Fruit fly (Drosophila melanogaster) whole organism, embryonic: ENCODE measurements around the gene CG31921.
A peak's percentile ranks its signal among the peaks of the same experiment; 100 is the strongest.

Source experiments
- Atf-2 ChIP-seq: fragments of 200-800 bp; sonication (Bioruptor generic); optimal IDR thresholded peaks from 2 replicates; lab custom pipeline; 2016; ENCODE audit warnings: missing biosample characterization, missing genetic modification characterization
- Atf6 ChIP-seq: fragments of 200-800 bp; sonication (Bioruptor generic); IDR thresholded peaks from 2 replicates; pipeline ENCODE4 v1.3.6; 2022; ENCODE audit warnings: missing biosample characterization, missing genetic modification characterization
- Bgb ChIP-seq: fragments of 200-800 bp; sonication (Bioruptor generic); IDR thresholded peaks from 2 replicates; pipeline ENCODE4 v1.3.6; 2022; ENCODE audit warnings: missing biosample characterization, missing genetic modification characterization; ENCODE audit not compliant: partially characterized antibody
- CG10321 ChIP-seq: fragments of 200-800 bp; sonication (Bioruptor generic); IDR thresholded peaks from 2 replicates; pipeline ENCODE4 v1.3.6; 2022; ENCODE audit warnings: missing biosample characterization, missing genetic modification characterization
- CG10979 ChIP-seq: fragments of 200-800 bp; sonication (Bioruptor generic); optimal IDR thresholded peaks from 2 replicates; lab custom pipeline; 2018; ENCODE audit warnings: missing biosample characterization, mild to moderate bottlenecking, missing genetic modification characterization, moderate library complexity
- CG11247 ChIP-seq: fragments of 200-800 bp; sonication (Bioruptor generic); IDR thresholded peaks from 2 replicates; pipeline ENCODE4 v1.3.6; 2022; ENCODE audit warnings: missing biosample characterization, missing genetic modification characterization
- CG11696 ChIP-seq: fragments of 200-800 bp; sonication (Bioruptor generic); IDR thresholded peaks from 2 replicates; pipeline ENCODE4 v1.3.6; 2022; ENCODE audit warnings: missing biosample characterization, missing genetic modification characterization
- CG12104 ChIP-seq: fragments of 200-800 bp; sonication (Bioruptor generic); optimal IDR thresholded peaks from 3 replicates; lab custom pipeline; 2016; ENCODE audit warnings: missing biosample characterization, missing genetic modification characterization
- CG1647 ChIP-seq: fragments of 200-800 bp; sonication (Bioruptor generic); optimal IDR thresholded peaks from 3 replicates; lab custom pipeline; 2016; ENCODE audit warnings: missing biosample characterization, missing genetic modification characterization
- CG17568 ChIP-seq: fragments of 200-800 bp; sonication (Bioruptor generic); optimal IDR thresholded peaks from 2 replicates; lab custom pipeline; 2018; ENCODE audit warnings: missing biosample characterization, mild to moderate bottlenecking, missing genetic modification characterization, moderate library complexity
- CG17802 ChIP-seq: fragments of 200-800 bp; sonication (Bioruptor generic); optimal IDR thresholded peaks from 2 replicates; lab custom pipeline; 2018; ENCODE audit warnings: missing biosample characterization, mild to moderate bottlenecking, missing genetic modification characterization, moderate library complexity
- CG18262 ChIP-seq: fragments of 200-800 bp; optimal IDR thresholded peaks from 3 replicates; lab custom pipeline; 2019; ENCODE audit warnings: missing biosample characterization, mild to moderate bottlenecking, missing genetic modification characterization, moderate library complexity
- CG2199 ChIP-seq: fragments of 200-800 bp; sonication (Bioruptor generic); IDR thresholded peaks from 3 replicates; pipeline ENCODE4 v1.3.6; 2022; ENCODE audit warnings: missing biosample characterization, missing genetic modification characterization
- CG2202 ChIP-seq: fragments of 200-800 bp; sonication (Bioruptor generic); optimal IDR thresholded peaks from 2 replicates; lab custom pipeline; 2018; ENCODE audit warnings: missing biosample characterization, mild to moderate bottlenecking, missing genetic modification characterization
- CG30020 ChIP-seq: fragments of 200-800 bp; optimal IDR thresholded peaks from 2 replicates; lab custom pipeline; 2019; ENCODE audit warnings: missing biosample characterization, mild to moderate bottlenecking, missing genetic modification characterization, moderate library complexity
- CG30403 ChIP-seq: fragments of 200-800 bp; sonication (Bioruptor generic); optimal IDR thresholded peaks from 3 replicates; lab custom pipeline; 2016; ENCODE audit warnings: missing biosample characterization, missing genetic modification characterization
- CG34422 ChIP-seq: fragments of 200-800 bp; sonication (Bioruptor generic); IDR thresholded peaks from 3 replicates; pipeline ENCODE4 v1.3.6; 2022; ENCODE audit warnings: missing biosample characterization, missing genetic modification characterization
- CG3838 ChIP-seq: fragments of 200-800 bp; sonication (Bioruptor generic); optimal IDR thresholded peaks from 3 replicates; lab custom pipeline; 2016; ENCODE audit warnings: missing biosample characterization, missing genetic modification characterization
- CG4404 ChIP-seq: fragments of 200-800 bp; sonication (Bioruptor generic); IDR thresholded peaks from 2 replicates; pipeline ENCODE4 v1.3.6; 2022; ENCODE audit warnings: missing biosample characterization, missing genetic modification characterization
- CG4854 ChIP-seq: fragments of 200-800 bp; sonication (Bioruptor generic); optimal IDR thresholded peaks from 2 replicates; lab custom pipeline; 2016; ENCODE audit warnings: missing biosample characterization, missing genetic modification characterization, inconsistent platforms
- CG5245 ChIP-seq: fragments of 200-800 bp; sonication (Bioruptor generic); optimal IDR thresholded peaks from 3 replicates; lab custom pipeline; 2016; ENCODE audit warnings: missing biosample characterization, missing genetic modification characterization
- Dip2 ChIP-seq: fragments of 200-800 bp; sonication (Bioruptor generic); IDR thresholded peaks from 2 replicates; pipeline ENCODE4 v1.3.6; 2022; ENCODE audit warnings: missing biosample characterization, missing genetic modification characterization
- Dref ChIP-seq: fragments of 200-800 bp; sonication (Bioruptor generic); IDR thresholded peaks from 2 replicates; pipeline ENCODE4 v1.3.6; 2022; ENCODE audit warnings: missing biosample characterization, missing genetic modification characterization
- E2f2 ChIP-seq: fragments of 200-800 bp; sonication (Bioruptor generic); IDR thresholded peaks from 2 replicates; pipeline ENCODE4 v1.3.6; 2022; ENCODE audit warnings: missing biosample characterization, missing genetic modification characterization
- Hmx ChIP-seq: fragments of 200-800 bp; sonication (Bioruptor generic); optimal IDR thresholded peaks from 2 replicates; lab custom pipeline; 2016; ENCODE audit warnings: missing biosample characterization, missing genetic modification characterization
- Hsf ChIP-seq: fragments of 200-800 bp; sonication (Bioruptor generic); optimal IDR thresholded peaks from 3 replicates; lab custom pipeline; 2016; ENCODE audit warnings: missing biosample characterization, missing genetic modification characterization
- Lhr ChIP-seq: fragments of 200-800 bp; sonication (Bioruptor generic); optimal IDR thresholded peaks from 3 replicates; lab custom pipeline; 2017; ENCODE audit warnings: mild to moderate bottlenecking, missing biosample characterization, missing genetic modification reagents, missing genetic modification characterization
- NC2β ChIP-seq: fragments of 200-800 bp; sonication (Bioruptor generic); optimal IDR thresholded peaks from 2 replicates; lab custom pipeline; 2016; ENCODE audit warnings: missing biosample characterization, missing genetic modification characterization
- Sox102F ChIP-seq: fragments of 200-800 bp; sonication (Bioruptor generic); optimal IDR thresholded peaks from 2 replicates; lab custom pipeline; 2018; ENCODE audit warnings: missing biosample characterization, mild to moderate bottlenecking, missing genetic modification characterization, moderate library complexity
- bigmax ChIP-seq: fragments of 200-800 bp; sonication (Bioruptor generic); optimal IDR thresholded peaks from 2 replicates; lab custom pipeline; 2018; ENCODE audit warnings: missing biosample characterization, mild to moderate bottlenecking, missing genetic modification characterization
- crc ChIP-seq: fragments of 200-800 bp; sonication (Bioruptor generic); optimal IDR thresholded peaks from 2 replicates; lab custom pipeline; 2016; ENCODE audit warnings: missing biosample characterization, missing genetic modification characterization
- danr ChIP-seq: fragments of 200-800 bp; sonication (Bioruptor generic); IDR thresholded peaks from 2 replicates; pipeline ENCODE4 v1.3.6; 2022; ENCODE audit warnings: missing biosample characterization, missing genetic modification characterization
- esg ChIP-seq: fragments of 200-800 bp; sonication (Bioruptor generic); conservative IDR thresholded peaks from 2 replicates; pipeline ENCODE4 v1.3.6; 2022; ENCODE audit warnings: missing biosample characterization, missing genetic modification characterization
- eve ChIP-seq, 2 experiments: fragments of >200 bp; optimal IDR thresholded peaks; 2 replicates each; lab custom pipeline; 2017; ENCODE audit warnings: missing biosample characterization in 2 of 2, missing genetic modification characterization in 2 of 2
- ind ChIP-seq: fragments of 200-800 bp; sonication (Bioruptor generic); optimal IDR thresholded peaks from 3 replicates; lab custom pipeline; 2016; ENCODE audit warnings: missing biosample characterization, missing genetic modification characterization
- inv ChIP-seq: fragments of 200-800 bp; sonication (Bioruptor generic); IDR thresholded peaks from 2 replicates; pipeline ENCODE4 v1.3.6; 2022; ENCODE audit warnings: missing biosample characterization, missing genetic modification characterization; ENCODE audit not compliant: partially characterized antibody
- jigr1 ChIP-seq: fragments of 200-800 bp; sonication (Bioruptor generic); IDR thresholded peaks from 3 replicates; pipeline ENCODE4 v1.3.6; 2022; ENCODE audit warnings: missing biosample characterization, missing genetic modification characterization
- pfk ChIP-seq: fragments of 200-800 bp; sonication (Bioruptor generic); optimal IDR thresholded peaks from 2 replicates; lab custom pipeline; 2018; ENCODE audit warnings: missing biosample characterization, mild to moderate bottlenecking, missing genetic modification characterization, moderate library complexity
- pnt ChIP-seq: fragments of 200-800 bp; sonication (Bioruptor generic); optimal IDR thresholded peaks from 3 replicates; lab custom pipeline; 2016; ENCODE audit warnings: missing biosample characterization, missing genetic modification characterization
- shn ChIP-seq: fragments of 200-800 bp; sonication (Bioruptor generic); optimal IDR thresholded peaks from 3 replicates; lab custom pipeline; 2016; ENCODE audit warnings: missing biosample characterization, missing genetic modification characterization
- sisA ChIP-seq: fragments of 200-800 bp; sonication (Bioruptor generic); IDR thresholded peaks from 2 replicates; pipeline ENCODE4 v1.3.6; 2022; ENCODE audit warnings: missing biosample characterization, missing genetic modification characterization
- sob ChIP-seq: fragments of 200-800 bp; sonication (Bioruptor generic); IDR thresholded peaks from 2 replicates; pipeline ENCODE4 v1.3.6; 2022; ENCODE audit warnings: missing biosample characterization, missing genetic modification characterization
- twi ChIP-seq: fragments of 200-800 bp; optimal IDR thresholded peaks from 2 replicates; lab custom pipeline; 2019; ENCODE audit warnings: missing biosample characterization, mild to moderate bottlenecking, missing genetic modification characterization, moderate library complexity
- z ChIP-seq: fragments of 200-800 bp; sonication (Bioruptor generic); IDR thresholded peaks from 3 replicates; pipeline ENCODE4 v1.3.6; 2022; ENCODE audit warnings: missing biosample characterization, missing genetic modification characterization
- zfh1 ChIP-seq: fragments of 200-800 bp; sonication (Bioruptor generic); IDR thresholded peaks from 3 replicates; pipeline ENCODE4 v1.3.6; 2022; ENCODE audit warnings: missing biosample characterization, missing genetic modification characterization

Gene CG31921

DNA sequence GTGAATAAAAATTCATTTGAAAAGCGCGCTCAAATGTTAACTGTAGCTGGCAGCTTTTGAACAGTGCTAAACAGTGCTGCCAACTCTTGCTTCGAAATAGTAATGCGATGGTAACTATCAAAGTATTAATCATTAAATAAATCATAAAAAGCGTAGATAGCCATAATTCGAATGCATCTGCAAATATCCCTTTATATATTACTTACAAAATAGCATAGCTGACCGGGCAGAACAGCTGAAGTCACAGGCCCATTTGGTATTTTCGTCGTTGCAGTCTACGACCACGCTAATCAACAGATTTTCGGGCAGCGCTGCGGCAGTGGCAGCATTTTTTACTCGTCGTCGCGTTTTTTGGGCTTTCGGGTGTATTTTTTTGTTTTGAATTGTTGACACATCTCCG is 26.5 kb downstream of the CG31921 start, which contains the start of gene Plc21C (continued):
- TF ChIP-seq shn (GFP tag; lab: Kevin White, UChicago): peak; percentile 34
- peak; percentile 71 for TF ChIP-seq CG4854 (GFP tag; lab: Kevin White, UChicago)
- TF ChIP-seq CG5245 (GFP tag; lab: Kevin White, UChicago): no peak
- TF ChIP-seq CG17802 (tag; lab: Kevin White, UChicago): no peak
- peak; percentile 50 for TF ChIP-seq CG1647 (GFP tag; lab: Kevin White, UChicago)
- TF ChIP-seq Hsf (GFP tag; lab: Kevin White, UChicago): peak; percentile 63
- TF ChIP-seq ind: peak; percentile 38
- TF ChIP-seq Dip2: no peak
- no peak for TF ChIP-seq esg (GFP tag; lab: Robert Waterston, UW)
- no peak for TF ChIP-seq CG2199 (GFP tag; lab: Robert Waterston, UW)
- TF ChIP-seq crc: peak; percentile 4
- peak; percentile 17 for TF ChIP-seq CG17568
- TF ChIP-seq CG10979 (tag; lab: Kevin White, UChicago): peak; percentile 21
- peak; percentile 67 for TF ChIP-seq NC2β (GFP tag; lab: Kevin White, UChicago)
- 0 out of 3 replicates have a peak, but pooled peaks have one; percentile 46 for TF ChIP-seq CG34422 (GFP tag; lab: Robert Waterston, UW)
- TF ChIP-seq E2f2 (GFP tag; lab: Robert Waterston, UW): peak; percentile 100
- TF ChIP-seq CG11247 (GFP tag; lab: Robert Waterston, UW): 0 out of 2 replicates have a peak, but pooled peaks have one; percentile 6

DNA sequence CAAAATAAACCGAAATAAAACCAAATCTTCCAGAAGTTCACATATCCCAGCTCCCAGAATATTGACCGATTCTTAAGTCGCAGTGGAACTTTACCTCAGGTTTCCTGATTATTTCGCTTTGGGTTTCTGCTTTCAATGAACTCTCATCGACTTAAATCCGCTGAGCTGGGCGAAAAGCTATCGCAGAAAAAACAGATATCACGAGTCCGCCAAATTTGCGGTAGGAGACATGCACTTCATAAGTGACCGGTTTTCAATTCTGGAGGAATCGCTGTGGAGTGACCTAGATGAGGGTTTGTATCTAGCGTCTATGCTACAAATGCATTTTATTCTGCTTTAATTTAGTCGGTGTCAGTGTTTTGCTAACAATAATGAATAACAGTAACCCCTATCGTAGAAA is 26.9 kb downstream of the CG31921 start:
- TF ChIP-seq bigmax (GFP tag; lab: Kevin White, UChicago): peak; percentile 10
- no peak for TF ChIP-seq danr (GFP tag; lab: Robert Waterston, UW)
- no peak for TF ChIP-seq CG3838
- no peak for TF ChIP-seq CG30403 (GFP tag; lab: Kevin White, UChicago)
- TF ChIP-seq eve (GFP tag; optimal IDR thresholded peaks at IDR 0.05; lab: Kevin White, UChicago): peak in 1 of 2 experiments; percentile 68

DNA sequence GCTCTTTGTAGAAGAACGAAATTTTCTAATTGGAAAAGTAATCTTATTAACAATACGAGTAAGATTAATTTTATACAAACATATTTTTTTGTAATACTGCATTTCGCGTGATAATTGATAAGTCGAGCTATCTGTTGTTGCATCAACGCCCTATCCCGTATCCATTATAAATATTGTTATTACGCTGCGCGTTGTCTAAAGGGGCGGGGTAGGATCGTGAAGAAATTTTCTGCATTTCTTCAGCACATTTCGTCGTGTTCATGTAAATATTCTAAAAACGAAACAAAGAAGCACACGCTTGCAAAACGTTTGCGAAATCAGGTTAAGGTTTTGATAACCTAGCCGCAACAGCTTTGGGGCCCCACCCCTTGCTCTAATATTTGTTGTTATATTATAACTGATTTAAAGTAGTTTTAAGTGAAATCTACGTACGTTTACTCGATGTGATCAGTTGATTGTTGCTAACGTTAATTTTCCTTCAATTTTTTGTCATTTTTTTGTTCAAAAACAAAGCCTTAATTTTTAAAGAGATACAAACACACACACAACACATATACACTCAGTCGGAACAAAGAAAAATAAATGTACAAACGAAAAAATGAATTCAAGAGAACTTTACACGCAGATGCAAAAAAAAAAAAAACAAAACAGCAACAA is 28.7 kb downstream of the CG31921 start:
- TF ChIP-seq CG2202 (tag; lab: Kevin White, UChicago) (no peak), zfh1 (GFP tag; lab: Robert Waterston, UW) (no peak), Bgb (GFP tag; lab: Robert Waterston, UW) (no peak)

DNA sequence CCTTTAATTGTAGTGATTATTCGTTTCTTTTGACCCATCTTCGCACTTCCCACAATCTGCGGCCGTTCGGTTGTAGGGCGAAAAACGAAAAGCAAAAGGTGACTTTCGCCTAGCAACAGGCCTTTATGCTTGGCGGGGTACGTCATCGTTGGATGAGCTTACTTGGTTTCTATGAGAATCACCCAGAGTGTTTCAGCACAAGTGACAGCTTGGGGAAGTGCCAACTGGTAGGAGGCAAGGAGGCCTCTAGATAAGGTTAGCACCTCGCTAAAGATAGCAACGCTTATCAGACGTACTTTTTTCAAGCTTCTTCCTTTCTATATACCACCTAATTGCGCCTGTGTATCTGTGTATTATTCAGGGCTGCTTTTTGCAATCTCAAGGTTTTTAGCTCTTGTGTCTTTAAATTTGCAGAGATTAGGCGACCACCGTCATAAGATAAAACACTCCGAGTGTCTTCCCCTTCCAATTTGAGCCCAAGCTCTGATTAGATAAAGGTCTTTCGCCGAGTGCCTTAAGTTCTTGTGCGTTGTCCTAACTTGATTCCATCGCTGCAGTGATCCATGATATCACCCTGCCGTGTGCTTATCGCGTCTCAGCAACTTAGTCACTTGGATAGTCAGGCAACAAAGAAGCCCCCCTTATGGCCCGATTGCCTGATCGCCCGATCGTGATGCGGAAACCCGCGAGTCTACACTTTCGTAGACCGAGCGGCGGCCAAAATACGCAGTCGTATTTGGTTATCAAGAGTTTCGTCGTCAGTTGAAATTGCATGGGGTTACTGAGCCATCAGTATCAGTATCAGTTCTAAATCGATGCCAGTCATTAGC is 31.0 kb downstream of the CG31921 start:
- peak; percentile 66 for TF ChIP-seq CG11696 (GFP tag; lab: Robert Waterston, UW)
- TF ChIP-seq CG18262 (tag; lab: Kevin White, UChicago): no peak
- no peak for TF ChIP-seq z (GFP tag; lab: Robert Waterston, UW)
- TF ChIP-seq Atf6: no peak
- no peak for TF ChIP-seq sob (GFP tag; lab: Robert Waterston, UW)
- TF ChIP-seq pfk (GFP tag; lab: Kevin White, UChicago): no peak
- no peak for TF ChIP-seq jigr1 (GFP tag; lab: Robert Waterston, UW)
- no peak for TF ChIP-seq Dref
- no peak for TF ChIP-seq sisA (GFP tag; lab: Robert Waterston, UW)
- TF ChIP-seq Hmx: no peak
- no peak for TF ChIP-seq Dip2
- TF ChIP-seq Sox102F (GFP tag; lab: Kevin White, UChicago): no peak
- TF ChIP-seq CG4404 (GFP tag; lab: Robert Waterston, UW): no peak
- TF ChIP-seq inv (GFP tag; lab: Robert Waterston, UW): no peak
- TF ChIP-seq CG12104 (GFP tag; lab: Kevin White, UChicago): no peak
- TF ChIP-seq Atf-2 (GFP tag; lab: Kevin White, UChicago): no peak
- no peak for TF ChIP-seq CG30020
- no peak for TF ChIP-seq CG10321 (GFP tag; lab: Robert Waterston, UW)
- no peak for TF ChIP-seq pnt (GFP tag; lab: Kevin White, UChicago)
- TF ChIP-seq Lhr (GFP tag; lab: Kevin White, UChicago): no peak
- no peak for TF ChIP-seq twi
